Worm (Caenorhabditis elegans) whole organism, L1 larva: ENCODE measurements around the gene K03B4.8.

Experiments used
- C04F5.9 ChIP-seq: sonication (generic microtip); optimal IDR thresholded peaks from 2 replicates; lab custom pipeline; 2016; ENCODE audit warnings: missing genetic modification characterization, missing compliant biosample characterization
- C16A3.4 ChIP-seq: fragments of 150-350 bp; optimal IDR thresholded peaks from 2 replicates; lab custom pipeline; 2014; ENCODE audit warnings: missing biosample characterization, missing genetic modification characterization
- F16B12.6 ChIP-seq: fragments of 150-350 bp; optimal IDR thresholded peaks from 2 replicates; lab custom pipeline; 2014; ENCODE audit warnings: missing biosample characterization, missing genetic modification characterization
- Y116A8C.19 ChIP-seq: sonication (generic microtip); optimal IDR thresholded peaks from 2 replicates; lab custom pipeline; 2016; ENCODE audit warnings: missing compliant biosample characterization, missing genetic modification characterization, borderline replicate concordance
- alr-1 ChIP-seq: fragments of 200-800 bp; sonication (Bioruptor generic); optimal IDR thresholded peaks from 2 replicates; lab custom pipeline; 2018; ENCODE audit warnings: borderline replicate concordance, mild to moderate bottlenecking, missing genetic modification characterization, missing compliant biosample characterization
- ama-1 ChIP-seq: fragments of 150-350 bp; optimal IDR thresholded peaks from 2 replicates; lab custom pipeline; 2014
- ceh-88 ChIP-seq: fragments of 200-800 bp; sonication (Bioruptor generic); IDR thresholded peaks from 2 replicates; pipeline ENCODE4 v1.3.6; 2022; ENCODE audit warnings: missing genetic modification characterization, missing compliant biosample characterization
- dpl-1 ChIP-seq, 3 experiments: fragments of 150-350 bp in 2 of 3; sonication (generic microtip) in 1 of 3; optimal IDR thresholded peaks; 2 replicates each; lab custom pipeline; 2014 to 2017; ENCODE audit warnings: missing biosample characterization in 3 of 3, missing genetic modification characterization in 3 of 3, missing genetic modification reagents in 3 of 3
- dsc-1 ChIP-seq: sonication (generic microtip); optimal IDR thresholded peaks from 2 replicates; lab custom pipeline; 2016; ENCODE audit warnings: mild to moderate bottlenecking, missing genetic modification characterization, missing compliant biosample characterization
- efl-1 ChIP-seq, 4 experiments: fragments of 150-350 bp; optimal IDR thresholded peaks in 3 of 4; peaks in 1 of 4; 1 replicate in 1 of 4; 2 replicates in 3 of 4; lab custom pipeline; 2014; ENCODE audit warnings: missing biosample characterization in 2 of 4, missing genetic modification characterization in 2 of 4, missing genetic modification reagents in 2 of 4
- efl-3 ChIP-seq: fragments of 200-800 bp; sonication (Bioruptor generic); optimal IDR thresholded peaks from 2 replicates; lab custom pipeline; 2018; ENCODE audit warnings: mild to moderate bottlenecking, missing genetic modification characterization, missing compliant biosample characterization
- egl-27 ChIP-seq, 2 experiments: fragments of 150-350 bp in 1 of 2; sonication (generic microtip); optimal IDR thresholded peaks; 3 replicates each; lab custom pipeline; 2017 to 2018; ENCODE audit warnings: missing biosample characterization in 2 of 2, missing genetic modification characterization in 2 of 2, missing genetic modification reagents in 2 of 2
- elt-3 ChIP-seq, 6 experiments: fragments of 150-350 bp in 1 of 6; sonication (generic microtip); optimal IDR thresholded peaks; 2 replicates each; lab custom pipeline; 2017 to 2018; ENCODE audit warnings: missing biosample characterization in 6 of 6, missing genetic modification characterization in 6 of 6, inconsistent platforms in 1 of 6
- hlh-4 ChIP-seq: sonication (generic microtip); optimal IDR thresholded peaks from 2 replicates; lab custom pipeline; 2016; ENCODE audit warnings: mild to moderate bottlenecking, missing genetic modification characterization, missing compliant biosample characterization
- isw-1 ChIP-seq: fragments of 200-800 bp; sonication (Bioruptor generic); IDR thresholded peaks from 2 replicates; pipeline ENCODE4 v1.3.6; 2022; ENCODE audit warnings: missing genetic modification characterization, missing compliant biosample characterization
- jun-1 ChIP-seq: fragments of 150-350 bp; optimal IDR thresholded peaks from 2 replicates; lab custom pipeline; 2014; ENCODE audit warnings: missing biosample characterization, missing genetic modification reagents, missing genetic modification characterization
- lin-13 ChIP-seq: fragments of 150-350 bp; optimal IDR thresholded peaks from 2 replicates; lab custom pipeline; 2014; ENCODE audit warnings: missing biosample characterization, missing genetic modification reagents, missing genetic modification characterization
- lin-15B ChIP-seq: fragments of 150-350 bp; sonication (generic microtip); optimal IDR thresholded peaks from 3 replicates; lab custom pipeline; 2014; ENCODE audit warnings: missing biosample characterization, missing genetic modification characterization
- lin-35 ChIP-seq, 2 experiments: fragments of 150-350 bp; optimal IDR thresholded peaks; 2 replicates each; lab custom pipeline; 2014; ENCODE audit warnings: missing biosample characterization in 2 of 2, missing genetic modification characterization in 2 of 2, missing genetic modification reagents in 2 of 2
- lin-39 ChIP-seq: fragments of 150-350 bp; optimal IDR thresholded peaks from 2 replicates; lab custom pipeline; 2014; ENCODE audit warnings: missing biosample characterization, missing genetic modification reagents, missing genetic modification characterization
- lir-3 ChIP-seq: sonication (generic microtip); optimal IDR thresholded peaks from 2 replicates; lab custom pipeline; 2016; ENCODE audit warnings: mild to moderate bottlenecking, missing genetic modification characterization, moderate library complexity, missing compliant biosample characterization; ENCODE audit not compliant: poor library complexity
- mep-1 ChIP-seq: fragments of 150-350 bp; optimal IDR thresholded peaks from 2 replicates; lab custom pipeline; 2014; ENCODE audit warnings: missing biosample characterization, missing genetic modification characterization
- nhr-19 ChIP-seq: fragments of 200-800 bp; sonication (Bioruptor generic); conservative IDR thresholded peaks from 2 replicates; pipeline ENCODE4 v1.3.6; 2022; ENCODE audit warnings: missing genetic modification characterization, missing compliant biosample characterization
- nhr-20 ChIP-seq: sonication (generic microtip); optimal IDR thresholded peaks from 2 replicates; lab custom pipeline; 2016; ENCODE audit warnings: mild to moderate bottlenecking, missing genetic modification characterization, missing compliant biosample characterization
- nhr-237 ChIP-seq: fragments of 150-350 bp; optimal IDR thresholded peaks from 2 replicates; lab custom pipeline; 2014; ENCODE audit warnings: missing biosample characterization, missing genetic modification characterization
- nhr-28 ChIP-seq: fragments of 150-350 bp; optimal IDR thresholded peaks from 2 replicates; lab custom pipeline; 2014; ENCODE audit warnings: missing biosample characterization, missing genetic modification characterization
- nhr-47 ChIP-seq: sonication (generic microtip); optimal IDR thresholded peaks from 2 replicates; lab custom pipeline; 2016; ENCODE audit warnings: mild to moderate bottlenecking, missing genetic modification characterization, moderate library complexity, missing compliant biosample characterization
- nhr-71 ChIP-seq: sonication (generic microtip); optimal IDR thresholded peaks from 2 replicates; lab custom pipeline; 2016; ENCODE audit warnings: mild to moderate bottlenecking, missing genetic modification characterization, moderate library complexity, missing compliant biosample characterization
- nhr-90 ChIP-seq: sonication (generic microtip); optimal IDR thresholded peaks from 2 replicates; lab custom pipeline; 2016; ENCODE audit warnings: mild to moderate bottlenecking, missing genetic modification characterization, missing compliant biosample characterization; ENCODE audit not compliant: poor library complexity
- pqm-1 ChIP-seq: sonication (generic microtip); optimal IDR thresholded peaks from 3 replicates; lab custom pipeline; 2017; ENCODE audit warnings: missing biosample characterization, missing genetic modification characterization
- rnt-1 ChIP-seq: sonication (generic microtip); optimal IDR thresholded peaks from 2 replicates; lab custom pipeline; 2016; ENCODE audit warnings: mild to moderate bottlenecking, missing genetic modification characterization, moderate library complexity, missing compliant biosample characterization
- snu-23 ChIP-seq: sonication (generic microtip); optimal IDR thresholded peaks from 2 replicates; lab custom pipeline; 2016; ENCODE audit warnings: missing genetic modification characterization, missing compliant biosample characterization
- sox-4 ChIP-seq: sonication (generic microtip); optimal IDR thresholded peaks from 2 replicates; lab custom pipeline; 2016; ENCODE audit warnings: missing genetic modification characterization, missing compliant biosample characterization
- sptf-1 ChIP-seq: fragments of 150-350 bp; optimal IDR thresholded peaks from 2 replicates; lab custom pipeline; 2014; ENCODE audit warnings: missing biosample characterization, missing genetic modification characterization
- swsn-7 ChIP-seq: sonication (generic microtip); optimal IDR thresholded peaks from 2 replicates; lab custom pipeline; 2016; ENCODE audit warnings: missing genetic modification characterization, missing compliant biosample characterization
- unc-130 ChIP-seq: fragments of 150-350 bp; optimal IDR thresholded peaks from 2 replicates; lab custom pipeline; 2017; ENCODE audit warnings: missing biosample characterization, missing genetic modification characterization, inconsistent platforms
- unc-98 ChIP-seq: fragments of 200-800 bp; sonication (Bioruptor generic); IDR thresholded peaks from 2 replicates; pipeline ENCODE4 v1.3.6; 2022; ENCODE audit warnings: missing genetic modification characterization, missing compliant biosample characterization
- vab-15 ChIP-seq: sonication (generic microtip); optimal IDR thresholded peaks from 2 replicates; lab custom pipeline; 2017; ENCODE audit warnings: missing genotype, mild to moderate bottlenecking, missing genetic modification characterization, missing compliant biosample characterization

Gene K03B4.8

ce11 chrV:4662400-4662799 lies 12.0 kb downstream of the K03B4.8 start, which contains the start of gene srx-74:
Gene srx-74 (minus strand): TSS chrV:4662500.
- TF ChIP-seq sptf-1 (tag; lab: Kevin White, UChicago) (no peak), nhr-71 (tag; lab: Kevin White, UChicago) (no peak), unc-98 (GFP tag; lab: Robert Waterston, UW) (no peak), Y116A8C.19 (tag; lab: Kevin White, UChicago) (no peak), swsn-7 (tag; lab: Kevin White, UChicago) (no peak), lin-35 (GFP tag; optimal IDR thresholded peaks at IDR 0.05; lab: Kevin White, UChicago) (no peak), pqm-1 (tag; lab: Kevin White, UChicago) (no peak), lin-39 (tag; lab: Kevin White, UChicago) (no peak), nhr-47 (no peak), hlh-4 (tag; lab: Kevin White, UChicago) (no peak), efl-3 (GFP tag; lab: Kevin White, UChicago) (no peak), isw-1 (GFP tag; lab: Robert Waterston, UW) (no peak)

- no peak for TF ChIP-seq egl-27 (tag; optimal IDR thresholded peaks at IDR 0.05; lab: Kevin White, UChicago)
- TF ChIP-seq ama-1 (lab: Kevin White, UChicago), result no peak
- no peak for TF ChIP-seq sptf-1 (tag; lab: Kevin White, UChicago)
- TF ChIP-seq unc-130 (tag; lab: Kevin White, UChicago), result no peak
- TF ChIP-seq rnt-1 (tag; lab: Kevin White, UChicago), result no peak
- TF ChIP-seq sox-4 (tag; lab: Kevin White, UChicago), result no peak
- TF ChIP-seq nhr-28 (tag; lab: Kevin White, UChicago), result no peak
- TF ChIP-seq dpl-1 (GFP tag; optimal IDR thresholded peaks at IDR 0.05; lab: Kevin White, UChicago), result no peak
- no peak for TF ChIP-seq elt-3 (tag; optimal IDR thresholded peaks at IDR 0.05; lab: Kevin White, UChicago)
- no peak for TF ChIP-seq lin-13 (GFP tag; lab: Kevin White, UChicago)
- TF ChIP-seq efl-1 (optimal IDR thresholded peaks at IDR 0.05; lab: Kevin White, UChicago), result no peak
- TF ChIP-seq efl-1 (GFP tag; optimal IDR thresholded peaks at IDR 0.05 in 1 of 2; lab: Kevin White, UChicago), result no peak
- no peak for TF ChIP-seq swsn-7 (tag; lab: Kevin White, UChicago)
- TF ChIP-seq C04F5.9 (tag; lab: Kevin White, UChicago), result no peak
- no peak for TF ChIP-seq nhr-19 (GFP tag; lab: Robert Waterston, UW)
- TF ChIP-seq alr-1 (tag; lab: Kevin White, UChicago), result no peak
- no peak for TF ChIP-seq ceh-88 (GFP tag; lab: Robert Waterston, UW)
- no peak for TF ChIP-seq lin-15B (tag; lab: Kevin White, UChicago)
- TF ChIP-seq lir-3 (tag; lab: Kevin White, UChicago), result no peak
- no peak for TF ChIP-seq dsc-1
Measured at ce11 chrV:4655175-4655574, 19.2 kb downstream of the K03B4.8 start, which contains the start of gene F41F3.9. Gene F41F3.9 (plus strand): TSS chrV:4655475.

- no peak for TF ChIP-seq unc-130 (tag; lab: Kevin White, UChicago)
- TF ChIP-seq jun-1, result no peak
- TF ChIP-seq elt-3 (tag; optimal IDR thresholded peaks at IDR 0.05; lab: Kevin White, UChicago), result no peak
- no peak for TF ChIP-seq efl-1 (optimal IDR thresholded peaks at IDR 0.05; lab: Kevin White, UChicago)
- no peak for TF ChIP-seq efl-1 (GFP tag; optimal IDR thresholded peaks at IDR 0.05 in 1 of 2; lab: Kevin White, UChicago)
- TF ChIP-seq nhr-237, result no peak
- no peak for TF ChIP-seq lin-13 (GFP tag; lab: Kevin White, UChicago)
- no peak for TF ChIP-seq mep-1 (tag; lab: Kevin White, UChicago)
- TF ChIP-seq C16A3.4 (tag; lab: Kevin White, UChicago), result no peak
- no peak for TF ChIP-seq vab-15
- TF ChIP-seq nhr-71 (tag; lab: Kevin White, UChicago), result no peak
- no peak for TF ChIP-seq snu-23
- TF ChIP-seq hlh-4 (tag; lab: Kevin White, UChicago), result no peak
- TF ChIP-seq nhr-90, result no peak
- no peak for TF ChIP-seq lin-39 (tag; lab: Kevin White, UChicago)
- TF ChIP-seq nhr-20 (tag; lab: Kevin White, UChicago), result no peak
- no peak for TF ChIP-seq isw-1 (GFP tag; lab: Robert Waterston, UW)
- no peak for TF ChIP-seq alr-1 (tag; lab: Kevin White, UChicago)
- TF ChIP-seq ama-1 (lab: Kevin White, UChicago), result no peak
- no peak for TF ChIP-seq Y116A8C.19 (tag; lab: Kevin White, UChicago)
- no peak for TF ChIP-seq F16B12.6
Measured at ce11 chrV:4653871-4654605, 20.4 kb downstream of the K03B4.8 start, which contains the start of the genes col-139 and F41F3.1. Gene col-139 (minus strand): TSS chrV:4653971. Gene F41F3.1 (plus strand): TSS chrV:4654555.
